Fruit fly (Drosophila melanogaster) whole organism, embryonic: Measurements from ENCODE around the gene haf.

ENCODE experiments used
- B-H1 ChIP-seq: fragments of 200-800 bp; sonication (Bioruptor generic); IDR thresholded peaks from 3 replicates; pipeline ENCODE4 v1.3.6; 2022; ENCODE audit warnings: missing biosample characterization, missing genetic modification characterization
- BEAF-32 ChIP-seq: fragments of 200-800 bp; sonication (Bioruptor generic); optimal IDR thresholded peaks from 3 replicates; lab custom pipeline; 2017; ENCODE audit warnings: missing biosample characterization, missing genetic modification characterization, mild to moderate bottlenecking, moderate library complexity, missing genetic modification reagents
- Bdp1 ChIP-seq: fragments of 200-800 bp; sonication (Bioruptor generic); optimal IDR thresholded peaks from 3 replicates; lab custom pipeline; 2016; ENCODE audit warnings: missing biosample characterization, missing genetic modification characterization
- CG11696 ChIP-seq: fragments of 200-800 bp; sonication (Bioruptor generic); IDR thresholded peaks from 2 replicates; pipeline ENCODE4 v1.3.6; 2022; ENCODE audit warnings: missing biosample characterization, missing genetic modification characterization
- CG12391 ChIP-seq: fragments of 200-800 bp; sonication (Bioruptor generic); optimal IDR thresholded peaks from 3 replicates; lab custom pipeline; 2018; ENCODE audit warnings: missing biosample characterization, mild to moderate bottlenecking, missing genetic modification characterization, moderate library complexity
- CG12744 ChIP-seq: fragments of 200-800 bp; sonication (Bioruptor generic); optimal IDR thresholded peaks from 2 replicates; lab custom pipeline; 2016; ENCODE audit warnings: missing biosample characterization, missing genetic modification characterization
- CG13424 ChIP-seq: fragments of 200-800 bp; sonication (Bioruptor generic); optimal IDR thresholded peaks from 2 replicates; lab custom pipeline; 2019; ENCODE audit warnings: missing biosample characterization, mild to moderate bottlenecking, missing genetic modification characterization, moderate library complexity
- CG13624 ChIP-seq: fragments of 200-800 bp; sonication (Bioruptor generic); optimal IDR thresholded peaks from 2 replicates; lab custom pipeline; 2016; ENCODE audit warnings: missing biosample characterization, missing genetic modification characterization
- CG15011 ChIP-seq: fragments of 200-800 bp; sonication (Bioruptor generic); optimal IDR thresholded peaks from 3 replicates; lab custom pipeline; 2018; ENCODE audit warnings: missing biosample characterization, mild to moderate bottlenecking, missing genetic modification characterization
- CG15479 ChIP-seq: fragments of 200-800 bp; sonication (Bioruptor generic); optimal IDR thresholded peaks from 3 replicates; lab custom pipeline; 2019; ENCODE audit warnings: missing biosample characterization, mild to moderate bottlenecking, missing genetic modification characterization, moderate library complexity
- CG2116 ChIP-seq: fragments of 200-800 bp; sonication (Bioruptor generic); optimal IDR thresholded peaks from 3 replicates; lab custom pipeline; 2018; ENCODE audit warnings: missing biosample characterization, mild to moderate bottlenecking, missing genetic modification characterization
- CG2120 ChIP-seq: fragments of 200-800 bp; sonication (Bioruptor generic); optimal IDR thresholded peaks from 3 replicates; lab custom pipeline; 2016; ENCODE audit warnings: missing biosample characterization, missing genetic modification characterization
- CG2129 ChIP-seq: fragments of 200-800 bp; sonication (Bioruptor generic); IDR thresholded peaks from 2 replicates; pipeline ENCODE4 v1.3.6; 2022; ENCODE audit warnings: missing biosample characterization, missing genetic modification characterization; ENCODE audit not compliant: partially characterized antibody
- CG2712 ChIP-seq: fragments of 200-800 bp; optimal IDR thresholded peaks from 3 replicates; lab custom pipeline; 2019; ENCODE audit warnings: missing biosample characterization, mild to moderate bottlenecking, missing genetic modification characterization, moderate library complexity
- CG3163 ChIP-seq: fragments of 200-800 bp; sonication (Bioruptor generic); optimal IDR thresholded peaks from 3 replicates; lab custom pipeline; 2016; ENCODE audit warnings: missing biosample characterization, missing genetic modification characterization
- CG4617 ChIP-seq: fragments of 200-800 bp; sonication (Bioruptor generic); optimal IDR thresholded peaks from 3 replicates; lab custom pipeline; 2016; ENCODE audit warnings: missing biosample characterization, missing genetic modification characterization, borderline replicate concordance
- CG4820 ChIP-seq: fragments of 200-800 bp; sonication (Bioruptor generic); optimal IDR thresholded peaks from 3 replicates; lab custom pipeline; 2016; ENCODE audit warnings: missing biosample characterization, missing genetic modification characterization
- CG6683 ChIP-seq: fragments of 200-800 bp; sonication (Bioruptor generic); optimal IDR thresholded peaks from 2 replicates; lab custom pipeline; 2017; ENCODE audit warnings: missing biosample characterization, mild to moderate bottlenecking, missing genetic modification characterization, missing genetic modification reagents
- CG9437 ChIP-seq: fragments of 200-800 bp; sonication (Bioruptor generic); optimal IDR thresholded peaks from 2 replicates; lab custom pipeline; 2018; ENCODE audit warnings: missing biosample characterization, mild to moderate bottlenecking, missing genetic modification characterization
- Camta ChIP-seq: fragments of 200-800 bp; sonication (Bioruptor generic); optimal IDR thresholded peaks from 2 replicates; lab custom pipeline; 2016; ENCODE audit warnings: missing biosample characterization, missing genetic modification characterization
- Deaf1 ChIP-seq: fragments of 200-800 bp; optimal IDR thresholded peaks from 3 replicates; lab custom pipeline; 2019; ENCODE audit warnings: missing biosample characterization, mild to moderate bottlenecking, missing genetic modification characterization, moderate library complexity
- Doc2 ChIP-seq: fragments of 200-800 bp; sonication (Bioruptor generic); IDR thresholded peaks from 2 replicates; pipeline ENCODE4 v1.3.6; 2022; ENCODE audit warnings: missing biosample characterization, missing genetic modification characterization
- Gsc ChIP-seq: fragments of 200-800 bp; sonication (Bioruptor generic); IDR thresholded peaks from 2 replicates; pipeline ENCODE4 v1.3.6; 2022; ENCODE audit warnings: missing biosample characterization, missing genetic modification characterization
- H15 ChIP-seq: fragments of 200-800 bp; sonication (Bioruptor generic); IDR thresholded peaks from 3 replicates; pipeline ENCODE4 v1.3.6; 2022; ENCODE audit warnings: missing biosample characterization, missing genetic modification characterization
- HLHmδ ChIP-seq: fragments of 200-800 bp; sonication (Bioruptor generic); optimal IDR thresholded peaks from 2 replicates; lab custom pipeline; 2018; ENCODE audit warnings: missing biosample characterization, mild to moderate bottlenecking, missing genetic modification characterization, moderate library complexity
- HmgD ChIP-seq: fragments of 200-800 bp; sonication (Bioruptor generic); optimal IDR thresholded peaks from 3 replicates; lab custom pipeline; 2016; ENCODE audit warnings: missing biosample characterization, missing genetic modification characterization
- Kr ChIP-seq: fragments of 200-800 bp; sonication (Bioruptor generic); optimal IDR thresholded peaks from 2 replicates; lab custom pipeline; 2017; ENCODE audit warnings: missing biosample characterization, mild to moderate bottlenecking, missing genetic modification characterization
- Lhr ChIP-seq: fragments of 200-800 bp; sonication (Bioruptor generic); optimal IDR thresholded peaks from 3 replicates; lab custom pipeline; 2017; ENCODE audit warnings: mild to moderate bottlenecking, missing biosample characterization, missing genetic modification reagents, missing genetic modification characterization
- Med ChIP-seq: fragments of 200-800 bp; sonication (Bioruptor generic); peaks from one replicate; lab custom pipeline; 2016; ENCODE audit warnings: missing biosample characterization, missing genetic modification characterization, mild to moderate bottlenecking, inconsistent platforms, moderate library complexity
- Meics ChIP-seq: fragments of 200-800 bp; sonication (Bioruptor generic); optimal IDR thresholded peaks from 2 replicates; lab custom pipeline; 2017; ENCODE audit warnings: missing biosample characterization, mild to moderate bottlenecking, missing genetic modification characterization
- NK7.1 ChIP-seq: fragments of 200-800 bp; sonication (Bioruptor generic); optimal IDR thresholded peaks from 3 replicates; lab custom pipeline; 2016; ENCODE audit warnings: missing biosample characterization, missing genetic modification characterization
- Ptx1 ChIP-seq: fragments of 200-800 bp; sonication (Bioruptor generic); IDR thresholded peaks from 2 replicates; pipeline ENCODE4 v1.3.6; 2022; ENCODE audit warnings: missing biosample characterization, missing genetic modification characterization
- Ssrp ChIP-seq: fragments of 200-800 bp; sonication (Bioruptor generic); optimal IDR thresholded peaks from 2 replicates; lab custom pipeline; 2018; ENCODE audit warnings: missing biosample characterization, mild to moderate bottlenecking, missing genetic modification characterization, moderate library complexity
- Usf ChIP-seq: fragments of 200-800 bp; sonication (Bioruptor generic); optimal IDR thresholded peaks from 2 replicates; lab custom pipeline; 2017; ENCODE audit warnings: missing genotype, missing biosample characterization, missing genetic modification characterization
- ara ChIP-seq: fragments of 200-800 bp; sonication (Bioruptor generic); IDR thresholded peaks from 2 replicates; pipeline ENCODE4 v1.3.6; 2022; ENCODE audit warnings: missing biosample characterization, missing genetic modification characterization
- ash1 ChIP-seq: fragments of 200-800 bp; sonication (Bioruptor generic); optimal IDR thresholded peaks from 2 replicates; lab custom pipeline; 2018; ENCODE audit warnings: missing biosample characterization, mild to moderate bottlenecking, missing genetic modification characterization
- chif ChIP-seq, 2 experiments: fragments of 200-800 bp; sonication (Bioruptor generic); optimal IDR thresholded peaks; 3 replicates each; lab custom pipeline; 2016; ENCODE audit warnings: missing biosample characterization in 2 of 2, missing genetic modification characterization in 2 of 2
- danr ChIP-seq: fragments of 200-800 bp; sonication (Bioruptor generic); IDR thresholded peaks from 2 replicates; pipeline ENCODE4 v1.3.6; 2022; ENCODE audit warnings: missing biosample characterization, missing genetic modification characterization
- dmrt11E ChIP-seq: fragments of 200-800 bp; sonication (Bioruptor generic); optimal IDR thresholded peaks from 3 replicates; lab custom pipeline; 2018; ENCODE audit warnings: missing biosample characterization, mild to moderate bottlenecking, missing genetic modification characterization, moderate library complexity
- esg ChIP-seq: fragments of 200-800 bp; sonication (Bioruptor generic); conservative IDR thresholded peaks from 2 replicates; pipeline ENCODE4 v1.3.6; 2022; ENCODE audit warnings: missing biosample characterization, missing genetic modification characterization
- gt ChIP-seq: fragments of 200-800 bp; sonication (Bioruptor generic); IDR thresholded peaks from 2 replicates; pipeline ENCODE4 v1.3.6; 2022; ENCODE audit warnings: missing biosample characterization, missing genetic modification characterization
- jigr1 ChIP-seq: fragments of 200-800 bp; sonication (Bioruptor generic); IDR thresholded peaks from 3 replicates; pipeline ENCODE4 v1.3.6; 2022; ENCODE audit warnings: missing biosample characterization, missing genetic modification characterization
- jumu ChIP-seq: fragments of 200-800 bp; sonication (Bioruptor generic); optimal IDR thresholded peaks from 3 replicates; lab custom pipeline; 2016; ENCODE audit warnings: missing biosample characterization, missing genetic modification characterization
- nau ChIP-seq: fragments of 200-800 bp; sonication (Bioruptor generic); optimal IDR thresholded peaks from 3 replicates; lab custom pipeline; 2017; ENCODE audit warnings: missing biosample characterization, mild to moderate bottlenecking, missing genetic modification characterization, missing genetic modification reagents
- prd ChIP-seq, 3 experiments: fragments of >200 bp in 2 of 3; fragments of 200-800 bp in 1 of 3; sonication (Bioruptor generic) in 1 of 3; optimal IDR thresholded peaks in 2 of 3; IDR thresholded peaks in 1 of 3; 2 replicates in 2 of 3; 3 replicates in 1 of 3; pipeline versions ENCODE4 v1.3.6 to Lab custom; 2017 to 2022; ENCODE audit warnings: missing biosample characterization in 1 of 3, missing genetic modification characterization in 1 of 3
- run ChIP-seq: fragments of 200-800 bp; sonication (Bioruptor generic); optimal IDR thresholded peaks from 3 replicates; lab custom pipeline; 2018; ENCODE audit warnings: missing biosample characterization, mild to moderate bottlenecking, missing genetic modification characterization
- shn ChIP-seq: fragments of 200-800 bp; sonication (Bioruptor generic); optimal IDR thresholded peaks from 3 replicates; lab custom pipeline; 2016; ENCODE audit warnings: missing biosample characterization, missing genetic modification characterization
- vfl ChIP-seq: fragments of 200-800 bp; sonication (Bioruptor generic); optimal IDR thresholded peaks from 2 replicates; lab custom pipeline; 2016; ENCODE audit warnings: missing biosample characterization, missing genetic modification characterization
- zen ChIP-seq: fragments of 200-800 bp; sonication (Bioruptor generic); optimal IDR thresholded peaks from 3 replicates; lab custom pipeline; 2018; ENCODE audit warnings: missing biosample characterization, mild to moderate bottlenecking, missing genetic modification characterization, moderate library complexity
- zen2 ChIP-seq: fragments of 200-800 bp; sonication (Bioruptor generic); IDR thresholded peaks from 3 replicates; pipeline ENCODE4 v1.3.6; 2022; ENCODE audit warnings: missing biosample characterization, missing genetic modification characterization; ENCODE audit not compliant: partially characterized antibody

The haf gene

DNA sequence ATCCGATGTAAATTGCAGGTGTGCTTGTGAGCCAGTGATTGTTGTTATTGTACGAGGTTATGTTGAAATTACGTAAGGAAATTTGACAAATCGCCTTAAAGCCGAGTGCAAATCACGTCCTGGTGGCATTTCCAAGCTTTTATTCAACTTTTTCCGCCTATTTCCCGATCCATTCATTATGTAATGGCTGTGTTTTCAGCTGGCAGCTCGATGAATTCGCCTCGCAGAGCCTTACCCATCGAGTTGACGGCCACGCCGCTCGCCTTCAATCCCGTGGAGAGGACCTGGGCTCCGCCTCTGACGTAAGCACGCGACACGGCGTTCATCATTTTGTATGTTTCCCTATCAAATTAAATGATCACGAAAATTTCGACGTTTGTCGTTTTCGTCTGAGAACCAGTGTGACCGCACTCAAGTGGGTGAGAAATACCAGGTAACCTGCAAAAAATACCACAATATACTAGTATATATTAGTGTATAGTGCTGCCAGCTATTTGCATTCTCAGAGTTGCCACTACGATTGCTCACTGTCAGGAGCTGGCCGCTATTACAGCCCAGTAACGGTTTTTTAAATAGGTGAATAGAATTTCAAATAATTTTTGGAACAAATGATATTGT is 58.9 kb downstream of the haf start, which contains the start of gene RFeSP (continued):
- TF ChIP-seq CG6683 (GFP tag; lab: Kevin White, UChicago) = no peak
- no peak for TF ChIP-seq Kr (GFP tag; lab: Kevin White, UChicago)
- peak; percentile 14 for TF ChIP-seq CG2120
- TF ChIP-seq CG15011 (GFP tag; lab: Kevin White, UChicago) = no peak
- TF ChIP-seq ash1 (GFP tag; lab: Kevin White, UChicago) = no peak
- peak; percentile 38 for TF ChIP-seq vfl
- peak; percentile 38 for TF ChIP-seq CG13424
- TF ChIP-seq zen2 (GFP tag; lab: Robert Waterston, UW) = no peak
- TF ChIP-seq prd (optimal IDR thresholded peaks at IDR 0.05; lab: Kevin White, UChicago) = no peak
- TF ChIP-seq prd (GFP tag; IDR thresholded peaks at IDR 0.05; lab: Robert Waterston, UW) = no peak
- TF ChIP-seq CG3163 (GFP tag; lab: Kevin White, UChicago) = no peak
- TF ChIP-seq HmgD = no peak
- TF ChIP-seq NK7.1 (GFP tag; lab: Kevin White, UChicago) = no peak
- TF ChIP-seq shn (GFP tag; lab: Kevin White, UChicago) = no peak
- TF ChIP-seq Ptx1 = no peak
- no peak for TF ChIP-seq ara (GFP tag; lab: Robert Waterston, UW)
- TF ChIP-seq Gsc (GFP tag; lab: Robert Waterston, UW) = no peak
- peak; percentile 35 for TF ChIP-seq CG12391 (tag; lab: Kevin White, UChicago)
- TF ChIP-seq gt (GFP tag; lab: Robert Waterston, UW) = no peak
- TF ChIP-seq CG2712 (tag; lab: Kevin White, UChicago) = peak; percentile 43
- peak; percentile 98 for TF ChIP-seq Lhr (GFP tag; lab: Kevin White, UChicago)
- peak; percentile 15 for TF ChIP-seq Camta (GFP tag; lab: Kevin White, UChicago)
- no peak for TF ChIP-seq CG2129 (GFP tag; lab: Robert Waterston, UW)
- TF ChIP-seq CG2116 (GFP tag; lab: Kevin White, UChicago) = peak; percentile 66
- peak in 1 of 2 experiments; percentile 32 for TF ChIP-seq chif (GFP tag; optimal IDR thresholded peaks at IDR 0.05; lab: Kevin White, UChicago)
- peak; percentile 30 for TF ChIP-seq Deaf1
- no peak for TF ChIP-seq B-H1 (GFP tag; lab: Robert Waterston, UW)
- TF ChIP-seq Med (GFP tag; lab: Kevin White, UChicago) = peak; percentile 88
- TF ChIP-seq CG15479 = no peak
- no peak for TF ChIP-seq jigr1 (GFP tag; lab: Robert Waterston, UW)
- peak; percentile 21 for TF ChIP-seq CG13624 (GFP tag; lab: Kevin White, UChicago)
- TF ChIP-seq H15 = no peak
- no peak for TF ChIP-seq Usf (GFP tag; lab: Kevin White, UChicago)
- TF ChIP-seq Meics (GFP tag; lab: Kevin White, UChicago) = no peak
- TF ChIP-seq CG12744 = no peak
- TF ChIP-seq BEAF-32 (GFP tag; lab: Kevin White, UChicago) = peak; percentile 54
- TF ChIP-seq CG4617 (GFP tag; lab: Kevin White, UChicago) = peak; percentile 79
- TF ChIP-seq Bdp1 = peak; percentile 27
- TF ChIP-seq Ssrp (tag; lab: Kevin White, UChicago) = no peak
- peak; percentile 20 for TF ChIP-seq dmrt11E (tag; lab: Kevin White, UChicago)
- TF ChIP-seq jumu = no peak
- no peak for TF ChIP-seq esg (GFP tag; lab: Robert Waterston, UW)
- no peak for TF ChIP-seq nau (GFP tag; lab: Kevin White, UChicago)
- no peak for TF ChIP-seq HLHmδ
- TF ChIP-seq CG11696 (GFP tag; lab: Robert Waterston, UW) = no peak
- peak; percentile 48 for TF ChIP-seq CG9437
- TF ChIP-seq danr (GFP tag; lab: Robert Waterston, UW) = no peak
- TF ChIP-seq run (tag; lab: Kevin White, UChicago) = no peak
- no peak for TF ChIP-seq CG4820 (GFP tag; lab: Kevin White, UChicago)
- peak; percentile 41 for TF ChIP-seq zen (tag; lab: Kevin White, UChicago)
- no peak for TF ChIP-seq Doc2
